Worm (Caenorhabditis elegans): Measurements from ENCODE around the gene phat-3.

DNA sequence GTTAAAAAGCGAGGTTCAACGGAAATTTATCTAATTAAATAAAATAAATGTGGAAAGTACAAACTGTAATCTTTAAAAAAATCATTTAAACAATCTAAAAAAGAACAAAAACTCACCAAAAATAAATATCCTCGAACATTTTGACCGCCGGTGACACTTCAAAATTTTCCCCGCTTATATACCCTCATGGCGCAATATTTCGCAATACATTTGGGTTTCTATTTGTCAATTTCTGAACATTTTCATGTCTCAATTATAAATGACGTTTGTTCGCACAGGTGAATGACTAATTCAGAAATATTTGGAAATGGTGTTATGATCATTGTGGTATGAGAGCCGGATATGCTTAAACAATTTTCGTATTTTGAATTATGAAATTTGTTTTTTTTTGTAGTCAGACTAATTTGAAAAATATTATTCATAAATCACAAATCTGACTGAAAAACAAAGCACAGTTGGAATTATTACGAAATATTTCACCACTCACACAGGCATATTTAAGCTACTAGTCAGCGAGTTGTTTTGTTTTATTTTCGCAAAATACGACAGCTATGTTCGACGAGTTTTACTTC lies 1.8 kb upstream of the phat-3 start, which contains the start of the genes C49G7.10 and irg-2:
- TF ChIP-seq fos-1 (tag; optimal IDR thresholded peaks at IDR 0.05) (no peak), nhr-28 (tag; optimal IDR thresholded peaks at IDR 0.05) (peak; percentile 18), lin-38 (GFP tag; IDR thresholded peaks at IDR 0.05) (no peak), unc-39 (tag; optimal IDR thresholded peaks at IDR 0.05) (no peak), ama-1 (optimal IDR thresholded peaks at IDR 0.05) (no peak), ceh-28 (tag; optimal IDR thresholded peaks at IDR 0.05) (no peak), ztf-11 (tag; optimal IDR thresholded peaks at IDR 0.05) (no peak)
